Worm (Caenorhabditis elegans) whole organism, L2 larva: ENCODE results near the gene C03F11.4.
A peak's percentile ranks its signal among the peaks of the same experiment; 100 is the strongest.

Source experiments
- mab-5 ChIP-seq: fragments of 150-350 bp; optimal IDR thresholded peaks from 2 replicates; lab custom pipeline; 2014; ENCODE audit warnings: missing biosample characterization, missing genetic modification characterization
- snpc-4 ChIP-seq: fragments of 150-350 bp; optimal IDR thresholded peaks from 2 replicates; lab custom pipeline; 2014; ENCODE audit warnings: missing biosample characterization, missing genetic modification characterization

DNA sequence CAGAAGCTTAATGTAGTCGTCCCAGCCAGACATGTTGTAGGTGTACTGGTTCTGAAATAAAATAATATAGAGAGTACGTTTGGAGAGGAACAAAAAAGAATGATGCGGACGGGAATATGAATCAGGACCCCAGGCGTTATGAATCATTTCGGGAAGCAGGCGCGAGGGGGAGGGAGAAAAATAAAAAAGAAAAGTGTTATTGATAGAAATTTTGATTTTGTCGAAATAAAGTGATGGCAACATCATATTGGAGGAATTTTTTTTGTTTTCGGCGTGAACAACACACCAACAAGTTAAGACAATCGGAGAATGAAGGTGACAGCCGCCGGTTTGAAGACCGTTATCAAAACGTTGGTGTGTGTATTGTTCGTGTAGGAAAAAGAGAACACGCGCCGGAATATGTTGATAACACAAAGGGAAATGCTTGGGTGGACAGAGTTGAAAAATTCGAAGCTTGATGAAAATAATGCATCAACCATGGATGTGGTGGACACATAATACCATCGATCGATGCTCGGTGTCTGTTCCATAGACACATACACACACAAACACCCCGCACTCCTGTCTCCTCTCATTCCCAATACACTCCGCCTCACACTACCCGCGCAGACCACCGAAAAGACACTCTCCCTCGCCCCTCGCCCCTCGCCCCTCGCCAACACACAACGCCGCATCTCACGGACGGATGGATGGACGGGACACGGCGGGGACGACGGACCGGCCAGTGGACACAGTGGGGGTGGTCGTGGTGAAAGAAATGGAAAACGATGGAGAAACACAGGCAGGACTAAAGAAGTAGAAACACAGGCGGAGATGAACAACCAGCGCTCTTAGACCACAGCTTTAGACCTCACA lies 52.0 kb downstream of the C03F11.4 start, which contains the start of gene pfn-2:
- TF ChIP-seq mab-5 (tag; lab: Kevin White, UChicago), result no peak
- TF ChIP-seq snpc-4 (tag; lab: Kevin White, UChicago), result peak; percentile 21
